1 fruit fly cellular context compared by ENCODE assay signal in genomic region chrX:3355180-3355579, dm6.
TF ChIP-seq lines count a peak whose summit lies in the region.

No protein-coding gene starts in this region.

TF ChIP-seq in whole organism, embryonic, 481 proteins besides CTCF, POLR2A, EP300 and RAD21 (continued from another document and continues in another):
- peak in 1 of 3 experiments; percentile 89 for TF ChIP-seq lola (GFP tag; optimal IDR thresholded peaks at IDR 0.05; lab: Kevin White, UChicago)
- peak; percentile 81 for TF ChIP-seq CG3847 (GFP tag; IDR thresholded peaks at IDR 0.05; lab: Robert Waterston, UW)
- TF ChIP-seq eyg (GFP tag; optimal IDR thresholded peaks at IDR 0.05; lab: Kevin White, UChicago), result no peak
- TF ChIP-seq chinmo (GFP tag; IDR thresholded peaks at IDR 0.05; lab: Robert Waterston, UW; ENCODE audit: partially characterized antibody), result no peak
- no peak for TF ChIP-seq Trl (optimal IDR thresholded peaks at IDR 0.05; lab: Kevin White, UChicago)
- TF ChIP-seq Trl (GFP tag; optimal IDR thresholded peaks at IDR 0.05; lab: Kevin White, UChicago), result peak; percentile 50
- peak; percentile 64 for TF ChIP-seq CG3407 (GFP tag; optimal IDR thresholded peaks at IDR 0.05; lab: Kevin White, UChicago)
- peak; percentile 59 for TF ChIP-seq danr (GFP tag; IDR thresholded peaks at IDR 0.05; lab: Robert Waterston, UW)
- 0 out of 3 replicates have a peak, but pooled peaks have one; percentile 41 for TF ChIP-seq jigr1 (GFP tag; IDR thresholded peaks at IDR 0.05; lab: Robert Waterston, UW)
- TF ChIP-seq CG12155 (GFP tag; optimal IDR thresholded peaks at IDR 0.05; lab: Kevin White, UChicago), result peak; percentile 73
- peak; percentile 46 for TF ChIP-seq Dek (tag; optimal IDR thresholded peaks at IDR 0.05; lab: Kevin White, UChicago)
- 0 out of 2 replicates have a peak, but pooled peaks have one; percentile 31 for TF ChIP-seq bowl (GFP tag; IDR thresholded peaks at IDR 0.05; lab: Robert Waterston, UW)
- TF ChIP-seq inv (GFP tag; IDR thresholded peaks at IDR 0.05; lab: Robert Waterston, UW; ENCODE audit: partially characterized antibody), result no peak
- no peak for TF ChIP-seq mirr (GFP tag; optimal IDR thresholded peaks at IDR 0.05; lab: Kevin White, UChicago)
- TF ChIP-seq CkIIα-i1 (GFP tag; IDR thresholded peaks at IDR 0.05; lab: Robert Waterston, UW), result no peak
- peak; percentile 81 for TF ChIP-seq H15 (GFP tag; IDR thresholded peaks at IDR 0.05; lab: Robert Waterston, UW)
- no peak for TF ChIP-seq CG7987 (GFP tag; optimal IDR thresholded peaks at IDR 0.05; lab: Kevin White, UChicago)
- peak; percentile 68 for TF ChIP-seq Sox100B (GFP tag; optimal IDR thresholded peaks at IDR 0.05; lab: Kevin White, UChicago)
- peak; percentile 35 for TF ChIP-seq repo (GFP tag; optimal IDR thresholded peaks at IDR 0.05; lab: Kevin White, UChicago)
- TF ChIP-seq Poxn (GFP tag; IDR thresholded peaks at IDR 0.05; lab: Robert Waterston, UW), result peak; percentile 45; the same call in 1 of the 2 replicates
- TF ChIP-seq BEAF-32 (GFP tag; optimal IDR thresholded peaks at IDR 0.05; lab: Kevin White, UChicago), result no peak
- peak; percentile 85 for TF ChIP-seq CG15601 (tag; optimal IDR thresholded peaks at IDR 0.05; lab: Kevin White, UChicago)
- TF ChIP-seq btn (GFP tag; optimal IDR thresholded peaks at IDR 0.05; lab: Kevin White, UChicago), result no peak
- peak; percentile 53 for TF ChIP-seq Bdp1 (GFP tag; optimal IDR thresholded peaks at IDR 0.05; lab: Kevin White, UChicago)
- no peak for TF ChIP-seq CG16779 (GFP tag; IDR thresholded peaks at IDR 0.05; lab: Robert Waterston, UW)
- no peak for TF ChIP-seq CG34224 (GFP tag; IDR thresholded peaks at IDR 0.05; lab: Robert Waterston, UW; ENCODE audit: partially characterized antibody)
- TF ChIP-seq gcm2 (GFP tag; optimal IDR thresholded peaks at IDR 0.05; lab: Kevin White, UChicago), result peak; percentile 18
- peak; percentile 89 for TF ChIP-seq gem (tag; optimal IDR thresholded peaks at IDR 0.05; lab: Kevin White, UChicago)
- TF ChIP-seq CG14014 (GFP tag; IDR thresholded peaks at IDR 0.05; lab: Robert Waterston, UW), result peak; percentile 79
- peak; percentile 92 for TF ChIP-seq zen (tag; optimal IDR thresholded peaks at IDR 0.05; lab: Kevin White, UChicago)
- TF ChIP-seq zf30C (GFP tag; optimal IDR thresholded peaks at IDR 0.05; lab: Kevin White, UChicago), result peak; percentile 82
- peak; percentile 82 for TF ChIP-seq CG7839 (tag; optimal IDR thresholded peaks at IDR 0.05; lab: Kevin White, UChicago)
- peak; percentile 41 for TF ChIP-seq NC2β (GFP tag; optimal IDR thresholded peaks at IDR 0.05; lab: Kevin White, UChicago)
- TF ChIP-seq CG14965 (GFP tag; optimal IDR thresholded peaks at IDR 0.05; lab: Kevin White, UChicago; ENCODE audit: borderline replicate concordance), result no peak
- TF ChIP-seq CG8944 (GFP tag; optimal IDR thresholded peaks at IDR 0.05; lab: Kevin White, UChicago), result peak; percentile 21
- TF ChIP-seq Taf1 (GFP tag; IDR thresholded peaks at IDR 0.05; lab: Robert Waterston, UW), result peak; percentile 70
- peak; percentile 55 for TF ChIP-seq Fer1 (GFP tag; optimal IDR thresholded peaks at IDR 0.05; lab: Kevin White, UChicago)
- peak; percentile 48 for TF ChIP-seq fd3F (GFP tag; optimal IDR thresholded peaks at IDR 0.05; lab: Kevin White, UChicago)
- TF ChIP-seq CHES-1-like (GFP tag; optimal IDR thresholded peaks at IDR 0.05; lab: Kevin White, UChicago), result peak; percentile 18
- no peak for TF ChIP-seq ERR (GFP tag; optimal IDR thresholded peaks at IDR 0.05; lab: Kevin White, UChicago)
- TF ChIP-seq sc (optimal IDR thresholded peaks at IDR 0.05; lab: Kevin White, UChicago), result no peak
- TF ChIP-seq sc (GFP tag; optimal IDR thresholded peaks at IDR 0.05; lab: Kevin White, UChicago), result peak; percentile 75
- TF ChIP-seq CG12299 (tag; optimal IDR thresholded peaks at IDR 0.05; lab: Kevin White, UChicago), result peak; percentile 55
- no peak for TF ChIP-seq ash1 (GFP tag; optimal IDR thresholded peaks at IDR 0.05; lab: Kevin White, UChicago)
- TF ChIP-seq caup (GFP tag; optimal IDR thresholded peaks at IDR 0.05; lab: Kevin White, UChicago; ENCODE audit: severe bottlenecking), result peak; percentile 68
- TF ChIP-seq kni (GFP tag; optimal IDR thresholded peaks at IDR 0.05; lab: Kevin White, UChicago), result no peak
- peak; percentile 31 for TF ChIP-seq CG9609 (GFP tag; optimal IDR thresholded peaks at IDR 0.05; lab: Kevin White, UChicago)
- peak; percentile 33 for TF ChIP-seq CG1647 (GFP tag; optimal IDR thresholded peaks at IDR 0.05; lab: Kevin White, UChicago)
- peak; percentile 31 to 58 for TF ChIP-seq Hr51 (GFP tag; optimal IDR thresholded peaks at IDR 0.05; lab: Kevin White, UChicago)
- no peak for TF ChIP-seq Lpt (GFP tag; optimal IDR thresholded peaks at IDR 0.05; lab: Kevin White, UChicago)
- peak; percentile 57; the same call in 1 of the 2 replicates for TF ChIP-seq CG17612 (GFP tag; IDR thresholded peaks at IDR 0.05; lab: Robert Waterston, UW)
- no peak for TF ChIP-seq CG16813 (GFP tag; IDR thresholded peaks at IDR 0.05; lab: Robert Waterston, UW; ENCODE audit: partially characterized antibody)
- peak; percentile 76 for TF ChIP-seq CG14667 (GFP tag; IDR thresholded peaks at IDR 0.05; lab: Robert Waterston, UW)
- TF ChIP-seq eve (GFP tag; optimal IDR thresholded peaks at IDR 0.05; lab: Kevin White, UChicago), result no peak
- TF ChIP-seq Ravus (GFP tag; IDR thresholded peaks at IDR 0.05; lab: Robert Waterston, UW), result peak; percentile 36; the same call in 1 of the 2 replicates
- peak; percentile 87 for TF ChIP-seq nmo (GFP tag; optimal IDR thresholded peaks at IDR 0.05; lab: Kevin White, UChicago)
- TF ChIP-seq HmgD (GFP tag; optimal IDR thresholded peaks at IDR 0.05; lab: Kevin White, UChicago), result no peak
- peak; percentile 35 for TF ChIP-seq odd (GFP tag; optimal IDR thresholded peaks at IDR 0.05; lab: Kevin White, UChicago)
- TF ChIP-seq ttk (GFP tag; IDR thresholded peaks at IDR 0.05; lab: Robert Waterston, UW), result peak; percentile 80
- peak; percentile 83 for TF ChIP-seq HLH3B (GFP tag; IDR thresholded peaks at IDR 0.05; lab: Robert Waterston, UW)
- peak; percentile 86 for TF ChIP-seq ken (GFP tag; IDR thresholded peaks at IDR 0.05; lab: Robert Waterston, UW)
- no peak for TF ChIP-seq lov (optimal IDR thresholded peaks at IDR 0.05; lab: Kevin White, UChicago)
- TF ChIP-seq lov (GFP tag; IDR thresholded peaks at IDR 0.05; lab: Robert Waterston, UW), result peak; percentile 93
- peak; percentile 43 for TF ChIP-seq cwo (GFP tag; optimal IDR thresholded peaks at IDR 0.05; lab: Kevin White, UChicago)
- peak; percentile 79 for TF ChIP-seq Ptx1 (GFP tag; IDR thresholded peaks at IDR 0.05; lab: Robert Waterston, UW)
- TF ChIP-seq CG8089 (GFP tag; optimal IDR thresholded peaks at IDR 0.05; lab: Kevin White, UChicago), result peak; percentile 20
- peak; percentile 57 for TF ChIP-seq CG10431 (GFP tag; optimal IDR thresholded peaks at IDR 0.05; lab: Kevin White, UChicago)
- TF ChIP-seq ems (GFP tag; optimal IDR thresholded peaks at IDR 0.05; lab: Kevin White, UChicago), result peak; percentile 28
- peak; percentile 27 for TF ChIP-seq CG7786 (GFP tag; optimal IDR thresholded peaks at IDR 0.05; lab: Kevin White, UChicago)
- no peak for TF ChIP-seq CG12236 (GFP tag; optimal IDR thresholded peaks at IDR 0.05; lab: Kevin White, UChicago)
- no peak for TF ChIP-seq pita (GFP tag; optimal IDR thresholded peaks at IDR 0.05; lab: Kevin White, UChicago)
- TF ChIP-seq CG6813 (GFP tag; optimal IDR thresholded peaks at IDR 0.05; lab: Kevin White, UChicago), result peak; percentile 81
- peak; percentile 67 for TF ChIP-seq CG10654 (GFP tag; optimal IDR thresholded peaks at IDR 0.05; lab: Kevin White, UChicago)
- TF ChIP-seq cas (GFP tag; IDR thresholded peaks at IDR 0.05; lab: Robert Waterston, UW), result peak; percentile 64; the same call in 1 of the 2 replicates
- peak; percentile 77 for TF ChIP-seq CG4820 (GFP tag; optimal IDR thresholded peaks at IDR 0.05; lab: Kevin White, UChicago)
- TF ChIP-seq CG42726 (GFP tag; IDR thresholded peaks at IDR 0.05; lab: Robert Waterston, UW; ENCODE audit: partially characterized antibody), result no peak
- TF ChIP-seq CG16815 (GFP tag; optimal IDR thresholded peaks at IDR 0.05; lab: Kevin White, UChicago), result peak; percentile 73
- no peak for TF ChIP-seq Side (GFP tag; optimal IDR thresholded peaks at IDR 0.05; lab: Kevin White, UChicago)
- TF ChIP-seq CG8281 (tag; optimal IDR thresholded peaks at IDR 0.05; lab: Kevin White, UChicago), result peak; percentile 22
- TF ChIP-seq CG11696 (GFP tag; IDR thresholded peaks at IDR 0.05; lab: Robert Waterston, UW), result peak; percentile 65
- peak; percentile 86 for TF ChIP-seq Rfx (GFP tag; IDR thresholded peaks at IDR 0.05; lab: Robert Waterston, UW)
- TF ChIP-seq CG34376 (GFP tag; optimal IDR thresholded peaks at IDR 0.05; lab: Kevin White, UChicago), result no peak
- peak; percentile 74 for TF ChIP-seq Hr3 (GFP tag; optimal IDR thresholded peaks at IDR 0.05; lab: Kevin White, UChicago)
- peak; percentile 88 for TF ChIP-seq row (GFP tag; IDR thresholded peaks at IDR 0.05; lab: Robert Waterston, UW)
- peak; percentile 21 for TF ChIP-seq jumu (GFP tag; optimal IDR thresholded peaks at IDR 0.05; lab: Kevin White, UChicago)
- TF ChIP-seq rib (GFP tag; IDR thresholded peaks at IDR 0.05; lab: Robert Waterston, UW), result 0 out of 2 replicates have a peak, but pooled peaks have one; percentile 48
- TF ChIP-seq stc (GFP tag; IDR thresholded peaks at IDR 0.05; lab: Robert Waterston, UW), result peak; percentile 71
- peak; percentile 25 for TF ChIP-seq bab2 (GFP tag; optimal IDR thresholded peaks at IDR 0.05; lab: Kevin White, UChicago)
- peak; percentile 77 for TF ChIP-seq CG10366 (GFP tag; IDR thresholded peaks at IDR 0.05; lab: Robert Waterston, UW)
- no peak for TF ChIP-seq her (GFP tag; optimal IDR thresholded peaks at IDR 0.05; lab: Kevin White, UChicago)
- TF ChIP-seq gro (GFP tag; optimal IDR thresholded peaks at IDR 0.05; lab: Kevin White, UChicago), result peak; percentile 36
- TF ChIP-seq gcm (GFP tag; optimal IDR thresholded peaks at IDR 0.05; lab: Kevin White, UChicago), result peak; percentile 73
- TF ChIP-seq GATAe (GFP tag; conservative IDR thresholded peaks at IDR 0.05; lab: Robert Waterston, UW), result no peak
- peak; percentile 65 for TF ChIP-seq CG8290 (GFP tag; optimal IDR thresholded peaks at IDR 0.05; lab: Kevin White, UChicago)
- TF ChIP-seq CG8290 (tag; optimal IDR thresholded peaks at IDR 0.05; lab: Kevin White, UChicago), result no peak
- TF ChIP-seq unpg (GFP tag; optimal IDR thresholded peaks at IDR 0.05; lab: Kevin White, UChicago), result peak; percentile 81
- peak; percentile 65 for TF ChIP-seq ssp (GFP tag; IDR thresholded peaks at IDR 0.05; lab: Robert Waterston, UW)
- peak; percentile 14 for TF ChIP-seq CG6683 (GFP tag; optimal IDR thresholded peaks at IDR 0.05; lab: Kevin White, UChicago)
- no peak for TF ChIP-seq Ets97D (GFP tag; optimal IDR thresholded peaks at IDR 0.05; lab: Kevin White, UChicago)
- TF ChIP-seq ATbp (GFP tag; optimal IDR thresholded peaks at IDR 0.05; lab: Kevin White, UChicago), result peak; percentile 65
- TF ChIP-seq CG7745 (tag; optimal IDR thresholded peaks at IDR 0.05; lab: Kevin White, UChicago), result peak; percentile 61
- TF ChIP-seq kah (GFP tag; optimal IDR thresholded peaks at IDR 0.05; lab: Kevin White, UChicago), result peak; percentile 1
- no peak for TF ChIP-seq unc-4 (GFP tag; IDR thresholded peaks at IDR 0.05; lab: Robert Waterston, UW; ENCODE audit: partially characterized antibody)
- peak; percentile 68 for TF ChIP-seq CG5245 (GFP tag; optimal IDR thresholded peaks at IDR 0.05; lab: Kevin White, UChicago)
- no peak for TF ChIP-seq nerfin-2 (GFP tag; IDR thresholded peaks at IDR 0.05; lab: Robert Waterston, UW; ENCODE audit: partially characterized antibody)
- no peak for TF ChIP-seq Dfd (GFP tag; optimal IDR thresholded peaks at IDR 0.05; lab: Kevin White, UChicago)
- peak; percentile 57 for TF ChIP-seq CG17568 (GFP tag; optimal IDR thresholded peaks at IDR 0.05; lab: Kevin White, UChicago)
- peak; percentile 34 to 44 for TF ChIP-seq Pdp1 (GFP tag; optimal IDR thresholded peaks at IDR 0.05; lab: Kevin White, UChicago)
- TF ChIP-seq Hmr (GFP tag; optimal IDR thresholded peaks at IDR 0.05; lab: Kevin White, UChicago), result peak; percentile 66
- TF ChIP-seq bbx (GFP tag; IDR thresholded peaks at IDR 0.05; lab: Robert Waterston, UW; ENCODE audit: partially characterized antibody), result no peak
- TF ChIP-seq CG32767 (GFP tag; IDR thresholded peaks at IDR 0.05; lab: Robert Waterston, UW), result peak; percentile 84
- TF ChIP-seq ftz-f1 (GFP tag; optimal IDR thresholded peaks at IDR 0.05; lab: Kevin White, UChicago), result no peak
- peak; percentile 77 for TF ChIP-seq CG13424 (tag; optimal IDR thresholded peaks at IDR 0.05; lab: Kevin White, UChicago)
- peak; percentile 85 for TF ChIP-seq CG17829 (tag; optimal IDR thresholded peaks at IDR 0.05; lab: Kevin White, UChicago)
- TF ChIP-seq Nf-YA (GFP tag; IDR thresholded peaks at IDR 0.05; lab: Robert Waterston, UW), result peak; percentile 67
- peak; percentile 61 for TF ChIP-seq CG1529 (GFP tag; optimal IDR thresholded peaks at IDR 0.05; lab: Kevin White, UChicago)
- peak; percentile 64 for TF ChIP-seq CG7271 (tag; optimal IDR thresholded peaks at IDR 0.05; lab: Kevin White, UChicago)
- no peak for TF ChIP-seq Opbp (GFP tag; IDR thresholded peaks at IDR 0.05; lab: Robert Waterston, UW; ENCODE audit: partially characterized antibody)
- peak; percentile 59 for TF ChIP-seq Nf-YB (GFP tag; optimal IDR thresholded peaks at IDR 0.05; lab: Kevin White, UChicago)
- peak; percentile 87 for TF ChIP-seq phol (tag; optimal IDR thresholded peaks at IDR 0.05; lab: Kevin White, UChicago)
- peak; percentile 92 for TF ChIP-seq CG9727 (GFP tag; optimal IDR thresholded peaks at IDR 0.05; lab: Kevin White, UChicago)
- TF ChIP-seq Mad (GFP tag; optimal IDR thresholded peaks at IDR 0.05; lab: Kevin White, UChicago), result peak; percentile 51
- TF ChIP-seq CG18764 (GFP tag; optimal IDR thresholded peaks at IDR 0.05; lab: Kevin White, UChicago), result peak; percentile 37
- TF ChIP-seq CG16863 (GFP tag; optimal IDR thresholded peaks at IDR 0.05; lab: Kevin White, UChicago), result peak; percentile 46
- no peak for TF ChIP-seq CG9876 (GFP tag; optimal IDR thresholded peaks at IDR 0.05; lab: Kevin White, UChicago)
- TF ChIP-seq h (optimal IDR thresholded peaks at IDR 0.05; lab: Kevin White, UChicago), result no peak
- peak; percentile 29 for TF ChIP-seq YL-1 (GFP tag; optimal IDR thresholded peaks at IDR 0.05; lab: Kevin White, UChicago)
- TF ChIP-seq TFAM (GFP tag; optimal IDR thresholded peaks at IDR 0.05; lab: Kevin White, UChicago), result no peak
- peak; percentile 28 for TF ChIP-seq Deaf1 (tag; optimal IDR thresholded peaks at IDR 0.05; lab: Kevin White, UChicago)
- TF ChIP-seq CG33557 (GFP tag; optimal IDR thresholded peaks at IDR 0.05; lab: Kevin White, UChicago), result peak; percentile 89
- peak; percentile 81 for TF ChIP-seq seq (GFP tag; IDR thresholded peaks at IDR 0.05; lab: Robert Waterston, UW)
